Fruit fly (Drosophila melanogaster): ENCODE results near the gene CG43401.
A peak's percentile ranks its signal among the peaks of the same experiment; 100 is the strongest.

DNA sequence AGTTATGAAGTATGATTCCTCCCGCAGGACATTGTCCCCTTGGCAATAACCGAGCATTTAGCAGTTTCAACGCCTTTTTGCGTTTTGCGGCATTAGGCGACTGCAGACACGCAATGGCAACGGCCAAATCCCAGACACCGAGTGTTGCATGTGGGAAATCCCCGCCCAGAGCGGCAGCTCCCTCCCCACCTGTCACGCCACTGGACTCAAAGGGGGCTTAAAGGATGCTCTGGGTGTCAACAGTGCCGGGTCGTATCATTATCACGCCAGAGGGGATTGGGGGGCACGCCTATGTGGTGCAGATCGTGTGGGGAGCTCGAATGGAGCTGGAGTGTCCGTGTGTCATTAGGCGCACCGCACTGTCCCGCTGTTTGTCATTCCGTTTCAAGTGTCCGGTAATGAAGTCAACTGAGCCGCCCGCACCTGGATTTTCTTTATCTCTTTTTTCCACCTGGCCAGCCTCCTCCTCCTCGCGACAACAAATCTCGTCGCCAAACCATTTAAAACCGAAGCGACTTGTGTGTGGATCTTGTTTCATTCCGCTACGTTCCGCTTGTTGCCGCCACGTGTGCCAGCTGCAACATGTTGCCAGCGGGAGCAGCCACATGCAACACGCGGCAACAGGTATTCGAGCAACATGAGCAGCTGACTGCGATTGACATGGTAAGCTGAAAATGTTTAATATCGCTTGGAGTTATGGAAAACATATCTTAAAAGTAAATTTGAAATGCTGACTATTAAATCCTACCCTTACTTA lies 32.4 kb downstream of the CG43401 start:
- TF ChIP-seq h (GFP tag; optimal IDR thresholded peaks at IDR 0.05) = no peak
- no peak for TF ChIP-seq psq (GFP tag; optimal IDR thresholded peaks at IDR 0.05)
- TF ChIP-seq OdsH (GFP tag; optimal IDR thresholded peaks at IDR 0.05) = no peak
- peak; percentile 10 for TF ChIP-seq Dif (GFP tag; optimal IDR thresholded peaks at IDR 0.05; ENCODE audit: partially characterized antibody)
- no peak for TF ChIP-seq fru (GFP tag; optimal IDR thresholded peaks at IDR 0.05)
- TF ChIP-seq lola (GFP tag; optimal IDR thresholded peaks at IDR 0.05) = no peak
- TF ChIP-seq Dfd (GFP tag; optimal IDR thresholded peaks at IDR 0.05) = no peak
- TF ChIP-seq Abd-B (GFP tag; optimal IDR thresholded peaks at IDR 0.05) = no peak
- no peak for TF ChIP-seq Myc (optimal IDR thresholded peaks at IDR 0.05)
- no peak for TF ChIP-seq Hr83 (GFP tag; optimal IDR thresholded peaks at IDR 0.05; ENCODE audit: poor library complexity, severe bottlenecking)
- TF ChIP-seq dmrt93B (GFP tag; optimal IDR thresholded peaks at IDR 0.05) = no peak
- TF ChIP-seq Jra (GFP tag; optimal IDR thresholded peaks at IDR 0.05) = no peak
- TF ChIP-seq jim (GFP tag; optimal IDR thresholded peaks at IDR 0.05) = no peak

All from whole organism, wandering third instar larva.